Worm (Caenorhabditis elegans) whole organism, late embryonic: ENCODE data around the gene bath-3.

Source experiments
- ama-1 ChIP-seq: fragments of 150-350 bp; optimal IDR thresholded peaks from 2 replicates; lab custom pipeline; 2014
- eyg-1 ChIP-seq: sonication (generic microtip); optimal IDR thresholded peaks from 2 replicates; lab custom pipeline; 2016; ENCODE audit warnings: missing genotype, missing genetic modification characterization, missing compliant biosample characterization
- fkh-6 ChIP-seq: sonication (generic microtip); optimal IDR thresholded peaks from 2 replicates; lab custom pipeline; 2016; ENCODE audit warnings: missing genetic modification characterization, missing compliant biosample characterization
- nfya-1 ChIP-seq: sonication (generic microtip); optimal IDR thresholded peaks from 2 replicates; lab custom pipeline; 2017; ENCODE audit warnings: missing genetic modification characterization, mild to moderate bottlenecking, missing compliant biosample characterization, antibody characterized with exemption, moderate library complexity

- TF ChIP-seq eyg-1 (no peak), fkh-6 (no peak), ama-1 (lab: Kevin White, UChicago) (no peak), nfya-1 (tag; lab: Kevin White, UChicago) (no peak)
These were observed 1.6 kb downstream of the bath-3 start, which contains the start of gene bath-1 for ce11 chrII:2028712-2029111.
